Fruit fly (Drosophila melanogaster): ENCODE results near the gene pigs.

The pigs gene

dm6 chrX:6588990-6589389, 10.9 kb upstream of the pigs start, which contains the start of gene CG17717:
TSS of gene CG17717 (plus strand) at chrX:6589290.
- TF ChIP-seq CG8301 (tag; optimal IDR thresholded peaks at IDR 0.05) (no peak), gl (tag; optimal IDR thresholded peaks at IDR 0.05) (no peak), CG32121 (GFP tag; IDR thresholded peaks at IDR 0.05) (no peak), CG10348 (GFP tag; IDR thresholded peaks at IDR 0.05) (no peak), EcR (GFP tag; optimal IDR thresholded peaks at IDR 0.05) (no peak), CG8159 (tag; optimal IDR thresholded peaks at IDR 0.05) (no peak), Pif1A (GFP tag; optimal IDR thresholded peaks at IDR 0.05) (no peak), CG13204 (GFP tag; optimal IDR thresholded peaks at IDR 0.05) (no peak), CG14655 (GFP tag; optimal IDR thresholded peaks at IDR 0.05) (no peak), CG17806 (tag; optimal IDR thresholded peaks at IDR 0.05) (no peak)

dm6 chrX:6590681-6591289, 9.1 kb upstream of the pigs start, which contains the start of gene Pat1:
TSS of gene Pat1 (plus strand) at chrX:6590776.
- TF ChIP-seq rn (GFP tag; IDR thresholded peaks at IDR 0.05) (no peak), CG15710 (tag; optimal IDR thresholded peaks at IDR 0.05) (no peak), CG12605 (GFP tag; IDR thresholded peaks at IDR 0.05) (no peak), Pif1B (GFP tag; optimal IDR thresholded peaks at IDR 0.05) (no peak), D1 (tag; optimal IDR thresholded peaks at IDR 0.05) (no peak), CG17806 (tag; optimal IDR thresholded peaks at IDR 0.05) (no peak), CG8159 (tag; optimal IDR thresholded peaks at IDR 0.05) (no peak), CG4496 (GFP tag; IDR thresholded peaks at IDR 0.05) (0 out of 3 replicates have a peak, but pooled peaks have one; percentile 30), CG32121 (GFP tag; IDR thresholded peaks at IDR 0.05) (no peak), Ets98B (GFP tag; IDR thresholded peaks at IDR 0.05) (peak; percentile 20; the same call in 1 of the 2 replicates), fd96Ca (GFP tag; IDR thresholded peaks at IDR 0.05) (no peak), CG10348 (GFP tag; IDR thresholded peaks at IDR 0.05) (no peak), CG34367 (tag; optimal IDR thresholded peaks at IDR 0.05) (no peak), CG9948 (tag; optimal IDR thresholded peaks at IDR 0.05) (no peak), gl (tag; optimal IDR thresholded peaks at IDR 0.05) (no peak), Pif1A (GFP tag; optimal IDR thresholded peaks at IDR 0.05) (no peak), CG8301 (tag; optimal IDR thresholded peaks at IDR 0.05) (peak; percentile 27), EcR (GFP tag; optimal IDR thresholded peaks at IDR 0.05) (peak; percentile 26), Snoo (tag; optimal IDR thresholded peaks at IDR 0.05) (peak; percentile 17), CG14655 (GFP tag; optimal IDR thresholded peaks at IDR 0.05) (no peak), CG13204 (GFP tag; optimal IDR thresholded peaks at IDR 0.05) (no peak)

DNA sequence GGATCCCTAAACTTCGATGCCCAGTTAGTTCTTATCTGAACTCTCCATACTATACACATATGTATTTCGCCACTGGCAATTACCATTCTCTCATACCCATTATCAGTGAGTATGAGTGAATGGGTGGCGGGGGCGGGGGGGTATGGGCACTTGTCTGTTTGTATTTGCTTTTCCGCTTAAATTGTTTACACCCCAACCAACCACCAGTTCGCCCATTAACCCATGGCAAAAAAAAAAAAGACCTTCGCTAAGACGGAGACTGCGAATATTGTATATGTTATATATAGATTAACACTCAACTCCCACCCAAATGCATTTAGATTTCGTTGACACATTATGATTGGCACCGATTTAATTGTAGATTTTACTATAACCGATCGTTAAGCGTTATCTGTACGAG, 7.8 kb upstream of the pigs start:
- no peak for TF ChIP-seq CG14655 (GFP tag; optimal IDR thresholded peaks at IDR 0.05)
- no peak for TF ChIP-seq Snoo (tag; optimal IDR thresholded peaks at IDR 0.05)
- no peak; the same call in 1 of the 2 replicates for TF ChIP-seq CG12605 (GFP tag; IDR thresholded peaks at IDR 0.05)
- TF ChIP-seq EcR (GFP tag; optimal IDR thresholded peaks at IDR 0.05): no peak
- peak; percentile 20 for TF ChIP-seq CG8159 (tag; optimal IDR thresholded peaks at IDR 0.05)
- 0 out of 2 replicates have a peak, but pooled peaks have one; percentile 8 for TF ChIP-seq CG32121 (GFP tag; IDR thresholded peaks at IDR 0.05)
- peak; percentile 9 for TF ChIP-seq CG13204 (GFP tag; optimal IDR thresholded peaks at IDR 0.05)
- TF ChIP-seq CG9948 (tag; optimal IDR thresholded peaks at IDR 0.05): no peak
- peak; percentile 39; the same call in 2 of the 3 replicates for TF ChIP-seq CG4496 (GFP tag; IDR thresholded peaks at IDR 0.05)
- TF ChIP-seq D1 (tag; optimal IDR thresholded peaks at IDR 0.05): no peak
- no peak for TF ChIP-seq CG34367 (tag; optimal IDR thresholded peaks at IDR 0.05)
- peak; percentile 33 for TF ChIP-seq gl (tag; optimal IDR thresholded peaks at IDR 0.05)
- TF ChIP-seq CG8301 (tag; optimal IDR thresholded peaks at IDR 0.05): no peak
- no peak for TF ChIP-seq CG17806 (tag; optimal IDR thresholded peaks at IDR 0.05)

dm6 chrX:6592745-6593144, 7.1 kb upstream of the pigs start:
- peak; percentile 39 for TF ChIP-seq CG13204 (GFP tag; optimal IDR thresholded peaks at IDR 0.05)
- no peak for TF ChIP-seq CG8301 (tag; optimal IDR thresholded peaks at IDR 0.05)
- TF ChIP-seq gl (tag; optimal IDR thresholded peaks at IDR 0.05): no peak
- peak; percentile 95 for TF ChIP-seq EcR (GFP tag; optimal IDR thresholded peaks at IDR 0.05)
- no peak for TF ChIP-seq D1 (tag; optimal IDR thresholded peaks at IDR 0.05)
- no peak for TF ChIP-seq CG17806 (tag; optimal IDR thresholded peaks at IDR 0.05)
- TF ChIP-seq CG15710 (tag; optimal IDR thresholded peaks at IDR 0.05): no peak
- no peak for TF ChIP-seq CG12605 (GFP tag; IDR thresholded peaks at IDR 0.05)

DNA sequence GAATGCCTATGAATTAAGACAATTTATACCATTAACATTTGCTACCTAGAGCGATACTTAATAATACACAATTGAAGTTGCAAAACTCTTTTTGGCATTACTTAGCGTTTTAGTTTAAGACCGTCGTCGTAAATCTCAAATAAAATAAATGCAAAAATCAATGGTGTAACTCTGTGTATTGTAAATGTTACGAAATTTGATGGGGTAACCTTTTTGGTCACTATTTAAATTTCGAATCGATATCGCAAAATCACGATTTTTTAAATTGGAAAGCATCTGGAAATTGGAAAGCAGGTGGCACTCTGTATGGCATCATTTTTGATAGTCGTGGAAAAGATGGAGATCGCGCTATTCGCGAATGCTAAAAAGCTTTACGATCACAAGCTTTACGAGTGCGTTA, 3.1 kb upstream of the pigs start, which contains the start of gene APC7:
Gene APC7, plus strand, starts transcription at position 301 of the 400 bp plus-strand sequence.
- TF ChIP-seq CG14655 (GFP tag; optimal IDR thresholded peaks at IDR 0.05) (no peak), CG12605 (GFP tag; IDR thresholded peaks at IDR 0.05) (no peak), CG15710 (tag; optimal IDR thresholded peaks at IDR 0.05) (no peak)

- TF ChIP-seq CG13204 (GFP tag; optimal IDR thresholded peaks at IDR 0.05) (no peak), CG4496 (GFP tag; IDR thresholded peaks at IDR 0.05) (peak; percentile 100), Pif1B (GFP tag; optimal IDR thresholded peaks at IDR 0.05) (peak; percentile 90), CG15710 (tag; optimal IDR thresholded peaks at IDR 0.05) (peak; percentile 84), CG17806 (tag; optimal IDR thresholded peaks at IDR 0.05) (peak; percentile 97), Ets98B (GFP tag; IDR thresholded peaks at IDR 0.05) (peak; percentile 99), EcR (GFP tag; optimal IDR thresholded peaks at IDR 0.05) (no peak), CG14655 (GFP tag; optimal IDR thresholded peaks at IDR 0.05) (peak; percentile 96), CG9948 (tag; optimal IDR thresholded peaks at IDR 0.05) (peak; percentile 78), CG8301 (tag; optimal IDR thresholded peaks at IDR 0.05) (peak; percentile 95), CG8159 (tag; optimal IDR thresholded peaks at IDR 0.05) (peak; percentile 95), D1 (tag; optimal IDR thresholded peaks at IDR 0.05) (peak; percentile 88), Pif1A (GFP tag; optimal IDR thresholded peaks at IDR 0.05) (peak; percentile 89), rn (GFP tag; IDR thresholded peaks at IDR 0.05) (peak; percentile 98), CG10348 (GFP tag; IDR thresholded peaks at IDR 0.05) (peak; percentile 95), CG12605 (GFP tag; IDR thresholded peaks at IDR 0.05) (peak; percentile 98), Snoo (tag; optimal IDR thresholded peaks at IDR 0.05) (peak; percentile 94), CG34367 (tag; optimal IDR thresholded peaks at IDR 0.05) (peak; percentile 81), CG32121 (GFP tag; IDR thresholded peaks at IDR 0.05) (peak; percentile 99), fd96Ca (GFP tag; IDR thresholded peaks at IDR 0.05) (peak; percentile 88), gl (tag; optimal IDR thresholded peaks at IDR 0.05) (peak; percentile 86)
Observed at dm6 chrX:6599233-6599632, 629 bp upstream of the pigs start.
